Worm (Caenorhabditis elegans) whole organism, L2 larva: ENCODE results near the gene pef-1.

Experiments used
- F13H6.1 ChIP-seq: sonication (generic microtip); optimal IDR thresholded peaks from 2 replicates; lab custom pipeline; 2016; ENCODE audit warnings: missing genetic modification characterization, missing compliant biosample characterization
- alr-1 ChIP-seq: fragments of 150-350 bp; optimal IDR thresholded peaks from 2 replicates; lab custom pipeline; 2014; ENCODE audit warnings: missing biosample characterization, missing genetic modification characterization
- ama-1 ChIP-seq: fragments of 150-350 bp; optimal IDR thresholded peaks from 2 replicates; lab custom pipeline; 2018; ENCODE audit warnings: inconsistent platforms
- egl-27 ChIP-seq: sonication (generic microtip); optimal IDR thresholded peaks from 3 replicates; lab custom pipeline; 2017; ENCODE audit warnings: missing biosample characterization, missing genetic modification reagents, missing genetic modification characterization
- fos-1 ChIP-seq: fragments of 150-350 bp; optimal IDR thresholded peaks from 2 replicates; lab custom pipeline; 2014; ENCODE audit warnings: missing biosample characterization, missing genetic modification characterization
- lin-11 ChIP-seq: fragments of 150-350 bp; sonication (generic microtip); optimal IDR thresholded peaks from 2 replicates; lab custom pipeline; 2014; ENCODE audit warnings: missing biosample characterization, missing genetic modification characterization, inconsistent platforms, mixed read lengths
- nhr-12 ChIP-seq: fragments of 150-350 bp; optimal IDR thresholded peaks from 2 replicates; lab custom pipeline; 2014; ENCODE audit warnings: missing biosample characterization, missing genetic modification characterization
- nhr-25 ChIP-seq: fragments of 150-350 bp; sonication (generic microtip); optimal IDR thresholded peaks from 3 replicates; lab custom pipeline; 2014; ENCODE audit warnings: missing biosample characterization, missing genetic modification characterization
- nhr-6 ChIP-seq: fragments of 150-350 bp; optimal IDR thresholded peaks from 2 replicates; lab custom pipeline; 2014; ENCODE audit warnings: missing biosample characterization, missing genetic modification characterization
- unc-62 ChIP-seq: fragments of 150-350 bp; optimal IDR thresholded peaks from 2 replicates; lab custom pipeline; 2014; ENCODE audit warnings: missing biosample characterization, missing genetic modification reagents, missing genetic modification characterization
- zag-1 ChIP-seq: fragments of 150-350 bp; optimal IDR thresholded peaks from 2 replicates; lab custom pipeline; 2014; ENCODE audit warnings: missing biosample characterization, missing genetic modification characterization
- ztf-4 ChIP-seq: fragments of 150-350 bp; optimal IDR thresholded peaks from 2 replicates; lab custom pipeline; 2014; ENCODE audit warnings: missing biosample characterization, missing genetic modification characterization

DNA sequence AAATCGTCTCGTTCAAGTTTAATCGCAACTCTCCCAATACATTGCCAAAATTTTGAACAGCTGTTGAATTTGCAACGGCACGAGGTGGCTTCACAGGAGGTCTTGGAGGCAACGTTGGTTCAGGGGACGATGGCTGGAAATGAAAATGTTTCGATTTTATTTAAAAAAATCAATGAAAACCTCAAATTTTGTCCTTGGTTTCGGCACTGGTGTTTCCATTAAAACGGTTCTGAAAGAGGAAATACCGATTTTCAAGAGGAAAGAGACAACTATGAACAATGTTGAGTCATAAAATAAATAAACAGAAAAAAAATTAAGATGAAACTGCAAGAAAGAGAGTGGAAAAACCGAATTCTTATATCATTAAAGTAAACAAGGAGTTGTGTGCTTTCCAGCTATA is 18.8 kb downstream of the pef-1 start, which contains the start of gene F23H11.4:
- TF ChIP-seq ztf-4 (tag; lab: Kevin White, UChicago): no peak
- TF ChIP-seq nhr-12: no peak
- TF ChIP-seq ama-1: no peak
- TF ChIP-seq nhr-6: no peak
- TF ChIP-seq zag-1 (tag; lab: Kevin White, UChicago): no peak
- no peak for TF ChIP-seq egl-27 (tag; lab: Kevin White, UChicago)
- no peak for TF ChIP-seq alr-1 (tag; lab: Kevin White, UChicago)
- TF ChIP-seq lin-11 (tag; lab: Kevin White, UChicago): no peak
- TF ChIP-seq fos-1 (tag; lab: Kevin White, UChicago): no peak
- TF ChIP-seq F13H6.1 (tag; lab: Kevin White, UChicago): no peak
- no peak for TF ChIP-seq nhr-25 (tag; lab: Kevin White, UChicago)
- TF ChIP-seq unc-62 (GFP tag; lab: Kevin White, UChicago): no peak
